Fruit fly (Drosophila melanogaster) whole organism, embryonic: ENCODE measurements around the gene CG10651.

ENCODE experiments used
- CG10209 ChIP-seq: fragments of 200-800 bp; sonication (Bioruptor generic); optimal IDR thresholded peaks from 3 replicates; lab custom pipeline; 2017; ENCODE audit warnings: missing biosample characterization, mild to moderate bottlenecking, missing genetic modification characterization, missing genetic modification reagents
- CG12071 ChIP-seq: fragments of 200-800 bp; sonication (Bioruptor generic); optimal IDR thresholded peaks from 3 replicates; lab custom pipeline; 2018; ENCODE audit warnings: missing biosample characterization, mild to moderate bottlenecking, missing genetic modification characterization
- CG12299 ChIP-seq: fragments of 200-800 bp; sonication (Bioruptor generic); optimal IDR thresholded peaks from 2 replicates; lab custom pipeline; 2018; ENCODE audit warnings: missing biosample characterization, mild to moderate bottlenecking, missing genetic modification characterization
- CG14710 ChIP-seq: fragments of 200-800 bp; sonication (Bioruptor generic); optimal IDR thresholded peaks from 3 replicates; lab custom pipeline; 2019; ENCODE audit warnings: missing biosample characterization, mild to moderate bottlenecking, missing genetic modification characterization, moderate library complexity
- CG17361 ChIP-seq: fragments of 200-800 bp; sonication (Bioruptor generic); IDR thresholded peaks from 3 replicates; pipeline ENCODE4 v1.3.6; 2022; ENCODE audit warnings: missing biosample characterization, missing genetic modification characterization
- CG18262 ChIP-seq: fragments of 200-800 bp; optimal IDR thresholded peaks from 3 replicates; lab custom pipeline; 2019; ENCODE audit warnings: missing biosample characterization, mild to moderate bottlenecking, missing genetic modification characterization, moderate library complexity
- CG1832 ChIP-seq: fragments of 200-800 bp; sonication (Bioruptor generic); optimal IDR thresholded peaks from 2 replicates; lab custom pipeline; 2017; ENCODE audit warnings: missing biosample characterization, mild to moderate bottlenecking, missing genetic modification characterization, inconsistent platforms
- CG18619 ChIP-seq: fragments of 200-800 bp; sonication (Bioruptor generic); optimal IDR thresholded peaks from 3 replicates; lab custom pipeline; 2017; ENCODE audit warnings: missing biosample characterization, mild to moderate bottlenecking, missing genetic modification characterization
- CG2202 ChIP-seq: fragments of 200-800 bp; sonication (Bioruptor generic); optimal IDR thresholded peaks from 2 replicates; lab custom pipeline; 2018; ENCODE audit warnings: missing biosample characterization, mild to moderate bottlenecking, missing genetic modification characterization
- CG2678 ChIP-seq: fragments of 200-800 bp; sonication (Bioruptor generic); optimal IDR thresholded peaks from 3 replicates; lab custom pipeline; 2019; ENCODE audit warnings: missing biosample characterization, mild to moderate bottlenecking, missing genetic modification characterization, moderate library complexity
- CG2889 ChIP-seq: fragments of 200-800 bp; sonication (Bioruptor generic); IDR thresholded peaks from 3 replicates; pipeline ENCODE4 v1.3.6; 2022; ENCODE audit warnings: missing biosample characterization, missing genetic modification characterization
- CG3281 ChIP-seq: fragments of 200-800 bp; sonication (Bioruptor generic); optimal IDR thresholded peaks from 3 replicates; lab custom pipeline; 2017; ENCODE audit warnings: missing biosample characterization, mild to moderate bottlenecking, missing genetic modification characterization
- CG6813 ChIP-seq: fragments of 200-800 bp; sonication (Bioruptor generic); optimal IDR thresholded peaks from 2 replicates; lab custom pipeline; 2017; ENCODE audit warnings: missing biosample characterization, missing genetic modification characterization, mild to moderate bottlenecking, moderate library complexity, missing genetic modification reagents
- CG7357 ChIP-seq: fragments of 200-800 bp; sonication (Bioruptor generic); IDR thresholded peaks from 3 replicates; pipeline ENCODE4 v1.3.6; 2022; ENCODE audit warnings: missing biosample characterization, missing genetic modification characterization
- CG8765 ChIP-seq: fragments of 200-800 bp; sonication (Bioruptor generic); IDR thresholded peaks from 2 replicates; pipeline ENCODE4 v1.3.6; 2022; ENCODE audit warnings: missing biosample characterization, missing genetic modification characterization
- CG9932 ChIP-seq: fragments of 200-800 bp; sonication (Bioruptor generic); IDR thresholded peaks from 2 replicates; pipeline ENCODE4 v1.3.6; 2022; ENCODE audit warnings: missing biosample characterization, missing genetic modification characterization
- Fer2 ChIP-seq: fragments of 200-800 bp; sonication (Bioruptor generic); optimal IDR thresholded peaks from 2 replicates; lab custom pipeline; 2018; ENCODE audit warnings: missing biosample characterization, mild to moderate bottlenecking, missing genetic modification characterization, moderate library complexity
- HLH54F ChIP-seq: fragments of 200-800 bp; sonication (Bioruptor generic); optimal IDR thresholded peaks from 3 replicates; lab custom pipeline; 2016; ENCODE audit warnings: missing biosample characterization, missing genetic modification characterization
- Lim3 ChIP-seq: fragments of 200-800 bp; sonication (Bioruptor generic); IDR thresholded peaks from 2 replicates; pipeline ENCODE4 v1.3.6; 2022; ENCODE audit warnings: missing biosample characterization, missing genetic modification characterization
- Lpt ChIP-seq: fragments of >200 bp; optimal IDR thresholded peaks from 2 replicates; lab custom pipeline; 2018; ENCODE audit warnings: missing biosample characterization, missing genetic modification characterization
- Max ChIP-seq: fragments of 200-800 bp; sonication (Bioruptor generic); optimal IDR thresholded peaks from 2 replicates; lab custom pipeline; 2016; ENCODE audit warnings: missing biosample characterization, mild to moderate bottlenecking, missing genetic modification characterization
- Nf-YC ChIP-seq: fragments of 200-800 bp; optimal IDR thresholded peaks from 3 replicates; lab custom pipeline; 2019; ENCODE audit warnings: missing biosample characterization, mild to moderate bottlenecking, missing genetic modification characterization, moderate library complexity
- Scr ChIP-seq: fragments of 200-800 bp; sonication (Bioruptor generic); IDR thresholded peaks from 2 replicates; pipeline ENCODE4 v1.3.6; 2022; ENCODE audit warnings: missing biosample characterization, missing genetic modification characterization; ENCODE audit not compliant: partially characterized antibody
- TFAM ChIP-seq: fragments of 200-800 bp; sonication (Bioruptor generic); optimal IDR thresholded peaks from 2 replicates; lab custom pipeline; 2017; ENCODE audit warnings: missing biosample characterization, missing genetic modification characterization, inconsistent platforms
- Trl ChIP-seq, 3 experiments: fragments of >200 bp in 2 of 3; fragments of 200-800 bp in 1 of 3; sonication (Bioruptor generic) in 1 of 3; optimal IDR thresholded peaks; 2 replicates in 1 of 3; 3 replicates in 2 of 3; lab custom pipeline; 2016 to 2017; ENCODE audit warnings: missing biosample characterization in 1 of 3, missing genetic modification characterization in 1 of 3
- Xbp1 ChIP-seq: fragments of 200-800 bp; sonication (Bioruptor generic); optimal IDR thresholded peaks from 3 replicates; lab custom pipeline; 2016; ENCODE audit warnings: missing biosample characterization, mild to moderate bottlenecking, missing genetic modification characterization
- abd-A ChIP-seq: fragments of 200-800 bp; sonication (Bioruptor generic); optimal IDR thresholded peaks from 3 replicates; lab custom pipeline; 2019; ENCODE audit warnings: missing biosample characterization, mild to moderate bottlenecking, missing genetic modification characterization, moderate library complexity
- ac ChIP-seq: fragments of 200-800 bp; sonication (Bioruptor generic); optimal IDR thresholded peaks from 3 replicates; lab custom pipeline; 2017; ENCODE audit warnings: missing biosample characterization, mild to moderate bottlenecking, missing genetic modification characterization
- bigmax ChIP-seq: fragments of 200-800 bp; sonication (Bioruptor generic); optimal IDR thresholded peaks from 2 replicates; lab custom pipeline; 2018; ENCODE audit warnings: missing biosample characterization, mild to moderate bottlenecking, missing genetic modification characterization
- bowl ChIP-seq: fragments of 200-800 bp; sonication (Bioruptor generic); IDR thresholded peaks from 2 replicates; pipeline ENCODE4 v1.3.6; 2022; ENCODE audit warnings: missing biosample characterization, missing genetic modification characterization
- dati ChIP-seq: fragments of 200-800 bp; sonication (Bioruptor generic); IDR thresholded peaks from 2 replicates; pipeline ENCODE4 v1.3.6; 2022; ENCODE audit warnings: missing biosample characterization, missing genetic modification characterization
- fd102C ChIP-seq: fragments of 200-800 bp; sonication (Bioruptor generic); optimal IDR thresholded peaks from 2 replicates; lab custom pipeline; 2018; ENCODE audit warnings: missing biosample characterization, mild to moderate bottlenecking, missing genetic modification characterization, moderate library complexity
- fu2 ChIP-seq: fragments of 200-800 bp; sonication (Bioruptor generic); optimal IDR thresholded peaks from 2 replicates; lab custom pipeline; 2016; ENCODE audit warnings: missing biosample characterization, missing genetic modification characterization
- grau ChIP-seq: fragments of 200-800 bp; optimal IDR thresholded peaks from 3 replicates; lab custom pipeline; 2019; ENCODE audit warnings: missing biosample characterization, mild to moderate bottlenecking, missing genetic modification characterization, moderate library complexity
- gsb ChIP-seq: fragments of 200-800 bp; sonication (Bioruptor generic); IDR thresholded peaks from 2 replicates; pipeline ENCODE4 v1.3.6; 2022; ENCODE audit warnings: missing biosample characterization, missing genetic modification characterization
- gsb-n ChIP-seq: fragments of 200-800 bp; sonication (Bioruptor generic); optimal IDR thresholded peaks from 3 replicates; lab custom pipeline; 2018; ENCODE audit warnings: missing biosample characterization, mild to moderate bottlenecking, missing genetic modification characterization
- hb ChIP-seq: fragments of 200-800 bp; sonication (Bioruptor generic); IDR thresholded peaks from 3 replicates; pipeline ENCODE4 v1.3.6; 2022; ENCODE audit warnings: missing biosample characterization, missing genetic modification characterization; ENCODE audit not compliant: partially characterized antibody
- hbn ChIP-seq: fragments of 200-800 bp; sonication (Bioruptor generic); IDR thresholded peaks from 2 replicates; pipeline ENCODE4 v1.3.6; 2022; ENCODE audit warnings: missing biosample characterization, missing genetic modification characterization; ENCODE audit not compliant: partially characterized antibody
- ken ChIP-seq: fragments of 200-800 bp; sonication (Bioruptor generic); IDR thresholded peaks from 3 replicates; pipeline ENCODE4 v1.3.6; 2022; ENCODE audit warnings: missing biosample characterization, missing genetic modification characterization
- nmo ChIP-seq: fragments of 200-800 bp; sonication (Bioruptor generic); optimal IDR thresholded peaks from 2 replicates; lab custom pipeline; 2018; ENCODE audit warnings: missing biosample characterization, mild to moderate bottlenecking, missing genetic modification characterization, moderate library complexity
- nom ChIP-seq: fragments of 200-800 bp; sonication (Bioruptor generic); optimal IDR thresholded peaks from 2 replicates; lab custom pipeline; 2017; ENCODE audit warnings: missing biosample characterization, missing genetic modification characterization, mild to moderate bottlenecking, moderate library complexity, missing genetic modification reagents
- pb ChIP-seq: fragments of 200-800 bp; sonication (Bioruptor generic); optimal IDR thresholded peaks from 3 replicates; lab custom pipeline; 2016; ENCODE audit warnings: missing biosample characterization, missing genetic modification characterization
- pho ChIP-seq: fragments of 200-800 bp; sonication (Bioruptor generic); optimal IDR thresholded peaks from 2 replicates; lab custom pipeline; 2016; ENCODE audit warnings: missing biosample characterization, missing genetic modification characterization
- sc ChIP-seq, 3 experiments: fragments of >200 bp in 2 of 3; fragments of 200-800 bp in 1 of 3; sonication (Bioruptor generic) in 1 of 3; optimal IDR thresholded peaks; 2 replicates in 2 of 3; 3 replicates in 1 of 3; lab custom pipeline; 2017; ENCODE audit warnings: mild to moderate bottlenecking in 1 of 3, missing biosample characterization in 1 of 3, missing genetic modification characterization in 1 of 3, missing genetic modification reagents in 1 of 3
- trem ChIP-seq: fragments of 200-800 bp; optimal IDR thresholded peaks from 3 replicates; lab custom pipeline; 2019; ENCODE audit warnings: missing biosample characterization, mild to moderate bottlenecking, missing genetic modification characterization, moderate library complexity
- trh ChIP-seq: fragments of 200-800 bp; sonication (Bioruptor generic); optimal IDR thresholded peaks from 2 replicates; lab custom pipeline; 2016; ENCODE audit warnings: missing biosample characterization, missing genetic modification characterization
- ttk ChIP-seq: fragments of 200-800 bp; sonication (Bioruptor generic); IDR thresholded peaks from 2 replicates; pipeline ENCODE4 v2.1.2; 2022; ENCODE audit warnings: missing biosample characterization, missing genetic modification characterization
- tx ChIP-seq: fragments of 200-800 bp; sonication (Bioruptor generic); optimal IDR thresholded peaks from 2 replicates; lab custom pipeline; 2016; ENCODE audit warnings: missing biosample characterization, missing genetic modification characterization
- yki ChIP-seq: fragments of >200 bp; optimal IDR thresholded peaks from 3 replicates; lab custom pipeline; 2018

Gene CG10651

DNA sequence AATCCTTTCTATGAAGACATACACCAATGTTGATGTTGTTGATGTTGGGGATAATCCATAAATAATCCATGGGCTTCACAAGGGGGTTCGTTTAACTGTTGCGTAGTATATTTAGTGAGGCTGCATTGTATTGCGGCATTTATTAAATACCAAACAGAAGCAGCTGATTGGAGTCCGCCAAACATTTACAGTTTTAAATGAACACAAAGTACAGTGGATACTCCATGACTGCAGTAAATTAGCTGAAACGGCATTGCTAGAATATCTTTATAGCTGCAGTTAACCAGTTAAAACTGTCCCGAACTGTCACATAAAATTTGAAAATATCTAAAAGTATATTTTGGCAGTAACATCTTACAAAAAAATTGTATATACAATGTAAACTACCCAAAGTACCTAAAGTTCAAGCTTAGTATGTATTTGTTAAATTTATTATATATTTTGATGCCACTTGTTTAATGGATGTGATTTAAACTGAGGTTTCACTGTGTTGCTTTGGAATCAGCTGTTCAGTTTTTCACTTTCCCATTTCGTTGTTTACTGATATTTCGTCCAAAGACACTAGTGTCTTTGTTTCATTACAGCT is 43.5 kb downstream of the CG10651 start, which contains the start of the genes CG10747 and Pyroxd1 (continued):
- TF ChIP-seq CG9932 (GFP tag; lab: Robert Waterston, UW) (peak; percentile 97), gsb (GFP tag; lab: Robert Waterston, UW) (peak; percentile 92), CG1832 (GFP tag; lab: Kevin White, UChicago) (no peak), ac (GFP tag; lab: Kevin White, UChicago) (peak; percentile 90), CG2889 (GFP tag; lab: Robert Waterston, UW) (peak; percentile 92), Trl (optimal IDR thresholded peaks at IDR 0.05; lab: Kevin White, UChicago) (no peak), Trl (GFP tag; optimal IDR thresholded peaks at IDR 0.05; lab: Kevin White, UChicago) (peak; percentile 95), CG6813 (GFP tag; lab: Kevin White, UChicago) (peak; percentile 91), trem (tag; lab: Kevin White, UChicago) (peak; percentile 91), ken (GFP tag; lab: Robert Waterston, UW) (peak; percentile 94), Scr (peak; percentile 25; the same call in 1 of the 2 replicates), pho (GFP tag; lab: Kevin White, UChicago) (peak; percentile 97), dati (peak; percentile 49; the same call in 1 of the 2 replicates), nom (GFP tag; lab: Kevin White, UChicago) (peak; percentile 95), hb (no peak), Lim3 (GFP tag; lab: Robert Waterston, UW) (peak; percentile 85), gsb-n (peak; percentile 94), Fer2 (tag; lab: Kevin White, UChicago) (peak; percentile 93), CG7357 (peak; percentile 88), grau (tag; lab: Kevin White, UChicago) (peak; percentile 100), trh (GFP tag; lab: Kevin White, UChicago) (peak; percentile 92), CG12299 (peak; percentile 96), CG8765 (GFP tag; lab: Robert Waterston, UW) (peak; percentile 94), bigmax (GFP tag; lab: Kevin White, UChicago) (no peak), CG10209 (GFP tag; lab: Kevin White, UChicago) (peak; percentile 98), bowl (peak; percentile 84), sc (optimal IDR thresholded peaks at IDR 0.05; lab: Kevin White, UChicago) (no peak), sc (GFP tag; optimal IDR thresholded peaks at IDR 0.05; lab: Kevin White, UChicago) (peak; percentile 94), CG14710 (tag; lab: Kevin White, UChicago) (peak; percentile 95), ttk (GFP tag; lab: Robert Waterston, UW) (peak; percentile 94), nmo (GFP tag; lab: Kevin White, UChicago) (peak; percentile 98), CG18619 (GFP tag; lab: Kevin White, UChicago) (peak; percentile 97), tx (GFP tag; lab: Kevin White, UChicago) (peak; percentile 93), CG2202 (tag; lab: Kevin White, UChicago) (peak; percentile 81), CG3281 (peak; percentile 97), abd-A (no peak), Xbp1 (GFP tag; lab: Kevin White, UChicago) (peak; percentile 98), CG18262 (peak; percentile 96), TFAM (GFP tag; lab: Kevin White, UChicago) (peak; percentile 56), CG12071 (peak; percentile 90), yki (lab: Kevin White, UChicago) (no peak), HLH54F (GFP tag; lab: Kevin White, UChicago) (peak; percentile 97), fu2 (GFP tag; lab: Kevin White, UChicago) (peak; percentile 94), CG2678 (tag; lab: Kevin White, UChicago) (peak; percentile 98), Nf-YC (tag; lab: Kevin White, UChicago) (peak; percentile 90), CG17361 (GFP tag; lab: Robert Waterston, UW) (peak; percentile 98), fd102C (peak; percentile 40), pb (GFP tag; lab: Kevin White, UChicago) (peak; percentile 85), hbn (GFP tag; lab: Robert Waterston, UW) (no peak), Max (GFP tag; lab: Kevin White, UChicago) (peak; percentile 97), Lpt (GFP tag; lab: Kevin White, UChicago) (no peak)
